Fruit fly (Drosophila melanogaster): ENCODE results near the gene CG1354.

DNA sequence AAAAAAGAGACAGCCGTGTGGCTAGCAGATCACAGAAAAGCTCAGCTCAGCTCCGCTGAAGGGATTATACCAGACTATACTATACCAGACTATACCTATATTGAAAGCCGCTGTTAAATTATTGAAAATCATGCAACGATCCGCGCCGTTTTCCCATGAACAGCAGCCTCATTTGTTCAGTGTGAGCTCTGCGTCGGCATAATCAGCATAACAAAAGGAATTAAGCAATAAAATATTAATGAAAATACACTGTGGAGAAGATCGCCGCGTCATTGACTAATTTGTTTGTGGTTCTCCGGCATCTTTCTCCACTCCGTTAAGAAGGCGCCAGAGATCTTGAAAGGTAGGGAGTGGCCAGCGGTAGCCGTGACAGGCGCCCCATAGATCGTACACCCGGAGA, 45.4 kb upstream of the CG1354 start:
- TF ChIP-seq CG8478 (optimal IDR thresholded peaks at IDR 0.05) = no peak
- no peak for TF ChIP-seq CTCF (optimal IDR thresholded peaks at IDR 0.05)
